Fruit fly (Drosophila melanogaster) whole organism, prepupa: ENCODE results near the gene CG9932.

Experiments
- CG34406 ChIP-seq: fragments of 200-800 bp; sonication (Bioruptor generic); optimal IDR thresholded peaks from 3 replicates; lab custom pipeline; 2016; ENCODE audit warnings: missing biosample characterization, missing genetic modification characterization
- Eip93F ChIP-seq: fragments of 200-800 bp; sonication (Bioruptor generic); optimal IDR thresholded peaks from 2 replicates; lab custom pipeline; 2016; ENCODE audit warnings: missing biosample characterization, mild to moderate bottlenecking, missing genetic modification characterization
- Sox15 ChIP-seq: fragments of 200-800 bp; sonication (Bioruptor generic); optimal IDR thresholded peaks from 3 replicates; lab custom pipeline; 2016; ENCODE audit warnings: missing biosample characterization, missing genetic modification characterization
- fkh ChIP-seq: fragments of 200-800 bp; sonication (Bioruptor generic); optimal IDR thresholded peaks from 3 replicates; lab custom pipeline; 2017; ENCODE audit warnings: missing biosample characterization, mild to moderate bottlenecking, missing genetic modification characterization, moderate library complexity

- TF ChIP-seq Eip93F (GFP tag; lab: Kevin White, UChicago) (no peak), CG34406 (GFP tag; lab: Kevin White, UChicago) (peak; percentile 19), fkh (no peak), Sox15 (peak; percentile 16)
Observed at dm6 chr2L:13073797-13074196, 13.9 kb upstream of the CG9932 start.
